Fruit fly (Drosophila melanogaster): ENCODE data around the gene CG11983.

The CG11983 gene

DNA sequence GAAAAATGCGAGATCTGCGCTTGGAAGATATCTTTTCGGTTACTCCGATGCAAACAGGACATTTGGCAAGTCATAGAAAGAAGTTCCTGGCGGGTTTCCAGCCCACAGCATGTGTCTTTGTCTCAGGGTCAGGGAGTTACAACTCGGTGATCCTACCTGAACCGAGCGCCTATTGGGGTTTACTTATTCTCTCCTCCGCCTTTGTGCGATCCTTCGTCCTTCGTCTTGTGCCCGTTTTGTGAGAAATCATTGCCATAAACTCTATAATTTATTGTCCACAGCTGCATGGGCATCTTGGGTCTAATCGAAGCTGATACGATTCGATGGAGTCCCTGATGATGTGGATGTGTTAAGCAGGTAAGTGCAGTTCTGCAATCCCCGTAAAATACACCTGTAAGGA is 29.8 kb downstream of the CG11983 start:
- no peak for TF ChIP-seq HLH106 (tag; optimal IDR thresholded peaks at IDR 0.05)
- no peak for TF ChIP-seq Hr83 (GFP tag; optimal IDR thresholded peaks at IDR 0.05; ENCODE audit: poor library complexity, severe bottlenecking)
- TF ChIP-seq rgr (GFP tag; optimal IDR thresholded peaks at IDR 0.05) = no peak
- no peak for TF ChIP-seq fru (GFP tag; optimal IDR thresholded peaks at IDR 0.05)
- TF ChIP-seq Myc (optimal IDR thresholded peaks at IDR 0.05) = no peak
- no peak for TF ChIP-seq Dfd (GFP tag; optimal IDR thresholded peaks at IDR 0.05)
- TF ChIP-seq Sp1 (GFP tag; optimal IDR thresholded peaks at IDR 0.05) = no peak
- no peak for TF ChIP-seq CrebA (GFP tag; optimal IDR thresholded peaks at IDR 0.05; ENCODE audit: borderline replicate concordance)
- TF ChIP-seq jim (GFP tag; optimal IDR thresholded peaks at IDR 0.05) = no peak
- no peak for TF ChIP-seq sv (GFP tag; optimal IDR thresholded peaks at IDR 0.05)
- TF ChIP-seq Rel (GFP tag; optimal IDR thresholded peaks at IDR 0.05) = no peak
- no peak for TF ChIP-seq Rel (tag; optimal IDR thresholded peaks at IDR 0.05)
- no peak for TF ChIP-seq N (GFP tag; optimal IDR thresholded peaks at IDR 0.05)
- no peak for TF ChIP-seq woc (GFP tag; optimal IDR thresholded peaks at IDR 0.05)
- no peak for TF ChIP-seq Mio (GFP tag; optimal IDR thresholded peaks at IDR 0.05)

DNA sequence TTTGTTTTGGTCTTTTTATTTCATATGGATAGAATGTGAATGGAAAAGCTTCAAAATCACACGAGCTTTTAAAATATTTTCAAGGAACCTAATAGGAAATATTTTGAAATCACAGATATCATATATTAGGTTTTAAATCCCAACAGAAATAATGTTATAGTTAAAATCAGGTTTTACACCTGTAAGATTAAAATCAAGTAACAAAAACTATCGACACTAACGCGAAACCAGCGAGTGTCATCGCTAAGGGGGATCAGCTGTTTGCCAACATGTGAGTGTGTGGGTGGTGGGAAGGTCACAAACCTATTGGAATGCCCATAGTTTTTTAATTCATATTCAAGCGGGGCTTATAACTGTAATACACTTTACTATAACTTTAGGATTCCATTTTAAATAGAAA is 30.5 kb downstream of the CG11983 start, which contains the start of gene hyx:
Gene hyx (plus strand): TSS at position 109 of the 400 bp plus-strand sequence.
- no peak for TF ChIP-seq pan (optimal IDR thresholded peaks at IDR 0.05)
- TF ChIP-seq ey (GFP tag; optimal IDR thresholded peaks at IDR 0.05) = peak; percentile 29
- TF ChIP-seq sv (GFP tag; optimal IDR thresholded peaks at IDR 0.05) = no peak
- TF ChIP-seq CG32264 (GFP tag; optimal IDR thresholded peaks at IDR 0.05) = no peak
- TF ChIP-seq CrebA (GFP tag; optimal IDR thresholded peaks at IDR 0.05; ENCODE audit: borderline replicate concordance) = no peak
- TF ChIP-seq Sp1 (GFP tag; optimal IDR thresholded peaks at IDR 0.05) = peak; percentile 17
- TF ChIP-seq tai (GFP tag; optimal IDR thresholded peaks at IDR 0.05) = no peak
- no peak for TF ChIP-seq Dif (GFP tag; optimal IDR thresholded peaks at IDR 0.05; ENCODE audit: partially characterized antibody)
- peak; percentile 14 for TF ChIP-seq CG9705 (GFP tag; optimal IDR thresholded peaks at IDR 0.05)
- TF ChIP-seq brk (GFP tag; optimal IDR thresholded peaks at IDR 0.05) = no peak
- TF ChIP-seq woc (GFP tag; optimal IDR thresholded peaks at IDR 0.05) = peak; percentile 75
- no peak for TF ChIP-seq Abd-B (GFP tag; optimal IDR thresholded peaks at IDR 0.05)
- no peak for TF ChIP-seq Hr78 (GFP tag; optimal IDR thresholded peaks at IDR 0.05)
- no peak for TF ChIP-seq dmrt93B (GFP tag; optimal IDR thresholded peaks at IDR 0.05)
- TF ChIP-seq GATAd (GFP tag; optimal IDR thresholded peaks at IDR 0.05) = no peak
- no peak for TF ChIP-seq Myc (optimal IDR thresholded peaks at IDR 0.05)
- TF ChIP-seq Rel (GFP tag; optimal IDR thresholded peaks at IDR 0.05) = no peak
- no peak for TF ChIP-seq Rel (tag; optimal IDR thresholded peaks at IDR 0.05)
- TF ChIP-seq dsf (GFP tag; optimal IDR thresholded peaks at IDR 0.05; ENCODE audit: borderline replicate concordance) = no peak
- TF ChIP-seq jim (GFP tag; optimal IDR thresholded peaks at IDR 0.05) = no peak
- no peak for TF ChIP-seq Dfd (GFP tag; optimal IDR thresholded peaks at IDR 0.05)
- TF ChIP-seq sage (GFP tag; optimal IDR thresholded peaks at IDR 0.05) = no peak
- peak; percentile 69 for TF ChIP-seq Hnf4 (GFP tag; optimal IDR thresholded peaks at IDR 0.05)
- no peak for TF ChIP-seq lola (GFP tag; optimal IDR thresholded peaks at IDR 0.05)
- no peak for TF ChIP-seq usp (GFP tag; optimal IDR thresholded peaks at IDR 0.05)
- no peak for TF ChIP-seq Vsx2 (GFP tag; optimal IDR thresholded peaks at IDR 0.05; ENCODE audit: partially characterized antibody)
- no peak for TF ChIP-seq psq (GFP tag; optimal IDR thresholded peaks at IDR 0.05)
- no peak for TF ChIP-seq dl (GFP tag; optimal IDR thresholded peaks at IDR 0.05; ENCODE audit: insufficient read depth in 1 of 2, partially characterized antibody in 2 of 2)
- TF ChIP-seq OdsH (GFP tag; optimal IDR thresholded peaks at IDR 0.05) = peak; percentile 8
- no peak for TF ChIP-seq fru (GFP tag; optimal IDR thresholded peaks at IDR 0.05)
- TF ChIP-seq br (GFP tag; optimal IDR thresholded peaks at IDR 0.05) = no peak
- peak; percentile 50 for TF ChIP-seq Jra (GFP tag; optimal IDR thresholded peaks at IDR 0.05)
- peak; percentile 24 for TF ChIP-seq HLH106 (tag; optimal IDR thresholded peaks at IDR 0.05)
- no peak for TF ChIP-seq N (GFP tag; optimal IDR thresholded peaks at IDR 0.05)
- TF ChIP-seq rgr (GFP tag; optimal IDR thresholded peaks at IDR 0.05) = peak; percentile 50
- no peak for TF ChIP-seq Mio (GFP tag; optimal IDR thresholded peaks at IDR 0.05)
- TF ChIP-seq h (GFP tag; optimal IDR thresholded peaks at IDR 0.05) = peak; percentile 64
- peak; percentile 80 for TF ChIP-seq Hr83 (GFP tag; optimal IDR thresholded peaks at IDR 0.05; ENCODE audit: poor library complexity, severe bottlenecking)
- TF ChIP-seq foxo (GFP tag; optimal IDR thresholded peaks at IDR 0.05) = peak in 1 of 2 experiments; percentile 50
